Fruit fly (Drosophila melanogaster): Measurements from ENCODE around the gene Ir7a.

Gene Ir7a

DNA sequence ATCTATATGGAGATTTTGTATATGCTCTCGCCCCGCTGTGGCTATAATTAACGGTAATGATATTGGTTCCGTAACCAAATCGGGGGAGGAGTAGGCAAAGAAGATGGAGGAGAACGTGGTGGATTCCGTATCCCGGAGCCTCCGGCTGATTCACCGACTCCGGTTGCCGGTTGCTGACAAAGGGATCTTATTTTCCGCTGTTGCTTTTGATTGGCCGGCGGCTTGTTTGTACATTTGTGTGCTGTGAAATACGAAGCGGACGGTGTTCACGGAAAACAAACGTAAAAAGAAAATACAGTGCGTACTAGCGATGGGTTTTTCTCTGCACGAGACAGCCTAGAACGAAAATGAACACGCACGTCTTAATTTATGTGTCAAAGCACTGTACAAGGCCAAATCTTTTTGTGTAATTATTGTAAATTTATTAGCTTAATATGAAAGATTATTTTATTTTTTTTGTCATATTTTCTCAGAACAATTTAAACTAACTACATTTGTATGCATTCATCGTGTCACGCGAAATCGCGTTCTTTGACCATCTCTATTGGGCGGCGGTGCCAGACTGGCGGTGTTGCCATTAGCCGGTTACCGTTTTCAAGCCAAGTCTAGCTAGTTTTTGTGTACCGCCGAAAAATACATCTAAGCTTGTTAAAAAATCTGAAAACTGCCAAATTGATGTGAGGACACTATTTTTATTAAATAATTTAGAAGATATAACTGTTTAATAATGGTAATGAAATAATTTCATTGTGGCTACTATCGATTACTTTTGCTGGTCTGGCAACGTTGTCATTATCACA is 30.5 kb upstream of the Ir7a start, which contains the start of the genes Pdp and Rab39:
Gene Pdp, minus strand, starts transcription at position 521 of the 800 bp plus-strand sequence.
Gene Rab39, plus strand, starts transcription at position 793 of the 800 bp plus-strand sequence.
- TF ChIP-seq Hr78 (GFP tag; optimal IDR thresholded peaks at IDR 0.05): no peak
- peak; percentile 80 for TF ChIP-seq Abd-B (GFP tag; optimal IDR thresholded peaks at IDR 0.05)
- peak; percentile 55 for TF ChIP-seq jumu (GFP tag; optimal IDR thresholded peaks at IDR 0.05)
- TF ChIP-seq CG12219 (GFP tag; optimal IDR thresholded peaks at IDR 0.05): peak; percentile 52
- no peak for TF ChIP-seq HLHmδ (GFP tag; optimal IDR thresholded peaks at IDR 0.05)
- peak; percentile 78 for TF ChIP-seq CG2116 (GFP tag; optimal IDR thresholded peaks at IDR 0.05)
- TF ChIP-seq usp (GFP tag; optimal IDR thresholded peaks at IDR 0.05): no peak
- TF ChIP-seq ken (GFP tag; IDR thresholded peaks at IDR 0.05): peak; percentile 75; the same call in 2 of the 3 replicates
- TF ChIP-seq crc (GFP tag; optimal IDR thresholded peaks at IDR 0.05): no peak
- peak; percentile 81 for TF ChIP-seq lab (GFP tag; optimal IDR thresholded peaks at IDR 0.05)
- TF ChIP-seq CG18599 (GFP tag; optimal IDR thresholded peaks at IDR 0.05): peak; percentile 81
- peak; percentile 74 for TF ChIP-seq Fer1 (GFP tag; optimal IDR thresholded peaks at IDR 0.05)
- peak; percentile 51 for TF ChIP-seq CG12299 (tag; optimal IDR thresholded peaks at IDR 0.05)
- peak; percentile 71 for TF ChIP-seq CG17385 (GFP tag; optimal IDR thresholded peaks at IDR 0.05)
- TF ChIP-seq CG2120 (GFP tag; optimal IDR thresholded peaks at IDR 0.05): peak; percentile 87
- TF ChIP-seq emc (GFP tag; optimal IDR thresholded peaks at IDR 0.05): peak; percentile 12
- peak; percentile 57 for TF ChIP-seq cwo (GFP tag; optimal IDR thresholded peaks at IDR 0.05)
- TF ChIP-seq bigmax (GFP tag; optimal IDR thresholded peaks at IDR 0.05): no peak
- TF ChIP-seq ci (GFP tag; IDR thresholded peaks at IDR 0.05): peak; percentile 76
- peak; percentile 78 for TF ChIP-seq Hmr (GFP tag; optimal IDR thresholded peaks at IDR 0.05)
- peak; percentile 34 for TF ChIP-seq tup (GFP tag; optimal IDR thresholded peaks at IDR 0.05)
- peak; percentile 80 for TF ChIP-seq mld (GFP tag; IDR thresholded peaks at IDR 0.05; ENCODE audit: partially characterized antibody)
- no peak; the same call in none of the 2 replicates for TF ChIP-seq Dref (GFP tag; IDR thresholded peaks at IDR 0.05)
- peak; percentile 76; the same call in 1 of the 2 replicates for TF ChIP-seq CG14441 (GFP tag; IDR thresholded peaks at IDR 0.05)
- peak; percentile 47 for TF ChIP-seq Adf1 (GFP tag; IDR thresholded peaks at IDR 0.05)
- TF ChIP-seq CG8924 (tag; optimal IDR thresholded peaks at IDR 0.05): peak; percentile 69
- peak; percentile 94 for TF ChIP-seq CG9932 (GFP tag; IDR thresholded peaks at IDR 0.05)
- peak; percentile 62 for TF ChIP-seq CG11723 (GFP tag; optimal IDR thresholded peaks at IDR 0.05)
- peak; percentile 84 for TF ChIP-seq ind (GFP tag; optimal IDR thresholded peaks at IDR 0.05)
- peak; percentile 51 for TF ChIP-seq CG10959 (GFP tag; IDR thresholded peaks at IDR 0.05)
- TF ChIP-seq CG7556 (GFP tag; optimal IDR thresholded peaks at IDR 0.05): peak; percentile 67
- TF ChIP-seq Ets65A (GFP tag): peak; percentile 98
- TF ChIP-seq danr (GFP tag; IDR thresholded peaks at IDR 0.05): peak; percentile 73
- no peak for TF ChIP-seq CG43689 (GFP tag; IDR thresholded peaks at IDR 0.05)
- peak; percentile 86 for TF ChIP-seq Sry-δ (GFP tag; optimal IDR thresholded peaks at IDR 0.05)
- peak; percentile 89 for TF ChIP-seq Bgb (GFP tag; IDR thresholded peaks at IDR 0.05; ENCODE audit: partially characterized antibody)
- TF ChIP-seq CG2678 (tag; optimal IDR thresholded peaks at IDR 0.05): peak; percentile 82
- peak; percentile 81 for TF ChIP-seq Nf-YC (tag; optimal IDR thresholded peaks at IDR 0.05)
- TF ChIP-seq CG11696 (GFP tag; IDR thresholded peaks at IDR 0.05): peak; percentile 32; the same call in 1 of the 2 replicates
- no peak for TF ChIP-seq otp (GFP tag; IDR thresholded peaks at IDR 0.05)
- TF ChIP-seq fu2 (GFP tag; optimal IDR thresholded peaks at IDR 0.05): peak; percentile 45
- TF ChIP-seq CG14014 (GFP tag; IDR thresholded peaks at IDR 0.05): peak; percentile 87
- no peak for TF ChIP-seq yki (optimal IDR thresholded peaks at IDR 0.05)
- TF ChIP-seq slp2 (GFP tag; optimal IDR thresholded peaks at IDR 0.05): peak; percentile 20
- TF ChIP-seq CG8765 (GFP tag; IDR thresholded peaks at IDR 0.05): 0 out of 2 replicates have a peak, but pooled peaks have one; percentile 38
- peak; percentile 58 for TF ChIP-seq Doc2 (GFP tag; IDR thresholded peaks at IDR 0.05)
- TF ChIP-seq CG34224 (GFP tag; IDR thresholded peaks at IDR 0.05; ENCODE audit: partially characterized antibody): peak; percentile 92
- no peak for TF ChIP-seq CG12236 (GFP tag; optimal IDR thresholded peaks at IDR 0.05)
- peak; percentile 68 for TF ChIP-seq Sox102F (GFP tag; optimal IDR thresholded peaks at IDR 0.05)
